Fruit fly (Drosophila melanogaster) whole organism, embryonic: ENCODE data around the gene CG4462.

ENCODE experiments used
- Ada2b ChIP-seq: fragments of 200-800 bp; sonication (Bioruptor generic); IDR thresholded peaks from 2 replicates; pipeline ENCODE4 v1.3.6; 2022; ENCODE audit warnings: missing biosample characterization, missing genetic modification characterization
- Adf1 ChIP-seq: fragments of 200-800 bp; sonication (Bioruptor generic); IDR thresholded peaks from 2 replicates; pipeline ENCODE4 v1.3.6; 2022; ENCODE audit warnings: missing biosample characterization, missing genetic modification characterization
- CG1024 ChIP-seq: fragments of 200-800 bp; sonication (Bioruptor generic); IDR thresholded peaks from 2 replicates; pipeline ENCODE4 v1.3.6; 2022; ENCODE audit warnings: missing biosample characterization, missing genetic modification characterization
- CG10267 ChIP-seq: fragments of 200-800 bp; sonication (Bioruptor generic); optimal IDR thresholded peaks from 2 replicates; lab custom pipeline; 2018; ENCODE audit warnings: missing biosample characterization, mild to moderate bottlenecking, missing genetic modification characterization, moderate library complexity
- CG11504 ChIP-seq: fragments of 200-800 bp; sonication (Bioruptor generic); optimal IDR thresholded peaks from 3 replicates; lab custom pipeline; 2019; ENCODE audit warnings: missing biosample characterization, mild to moderate bottlenecking, missing genetic modification characterization, moderate library complexity
- CG12942 ChIP-seq: fragments of 200-800 bp; sonication (Bioruptor generic); optimal IDR thresholded peaks from 3 replicates; lab custom pipeline; 2016; ENCODE audit warnings: missing biosample characterization, missing genetic modification characterization
- CG14050 ChIP-seq: fragments of 200-800 bp; sonication (Bioruptor generic); IDR thresholded peaks from 3 replicates; pipeline ENCODE4 v1.3.6; 2022; ENCODE audit warnings: missing biosample characterization, missing genetic modification characterization
- CG16813 ChIP-seq: fragments of 200-800 bp; sonication (Bioruptor generic); IDR thresholded peaks from 3 replicates; pipeline ENCODE4 v1.3.6; 2022; ENCODE audit warnings: missing biosample characterization, missing genetic modification characterization; ENCODE audit not compliant: partially characterized antibody
- CG3995 ChIP-seq: fragments of 200-800 bp; sonication (Bioruptor generic); optimal IDR thresholded peaks from 3 replicates; lab custom pipeline; 2016; ENCODE audit warnings: missing biosample characterization, missing genetic modification characterization
- CG4617 ChIP-seq: fragments of 200-800 bp; sonication (Bioruptor generic); optimal IDR thresholded peaks from 3 replicates; lab custom pipeline; 2016; ENCODE audit warnings: missing biosample characterization, missing genetic modification characterization, borderline replicate concordance
- CG4854 ChIP-seq: fragments of 200-800 bp; sonication (Bioruptor generic); optimal IDR thresholded peaks from 2 replicates; lab custom pipeline; 2016; ENCODE audit warnings: missing biosample characterization, missing genetic modification characterization, inconsistent platforms
- CG6689 ChIP-seq: fragments of 200-800 bp; sonication (Bioruptor generic); IDR thresholded peaks from 2 replicates; pipeline ENCODE4 v1.3.6; 2022; ENCODE audit warnings: missing biosample characterization, missing genetic modification characterization
- CG7745 ChIP-seq: fragments of 200-800 bp; sonication (Bioruptor generic); optimal IDR thresholded peaks from 2 replicates; lab custom pipeline; 2018; ENCODE audit warnings: missing biosample characterization, mild to moderate bottlenecking, missing genetic modification characterization, moderate library complexity
- CkIIα-i1 ChIP-seq: fragments of 200-800 bp; sonication (Bioruptor generic); IDR thresholded peaks from 2 replicates; pipeline ENCODE4 v1.3.6; 2022; ENCODE audit warnings: missing biosample characterization, missing genetic modification characterization
- Dad ChIP-seq: fragments of 200-800 bp; sonication (Bioruptor generic); optimal IDR thresholded peaks from 3 replicates; lab custom pipeline; 2016; ENCODE audit warnings: missing biosample characterization, missing genetic modification characterization
- Dbx ChIP-seq: fragments of 200-800 bp; sonication (Bioruptor generic); IDR thresholded peaks from 3 replicates; pipeline ENCODE4 v1.3.6; 2022; ENCODE audit warnings: missing biosample characterization, missing genetic modification characterization
- Dp ChIP-seq: fragments of 200-800 bp; sonication (Bioruptor generic); optimal IDR thresholded peaks from 2 replicates; lab custom pipeline; 2018; ENCODE audit warnings: missing biosample characterization, mild to moderate bottlenecking, missing genetic modification characterization, moderate library complexity
- Fer2 ChIP-seq: fragments of 200-800 bp; sonication (Bioruptor generic); optimal IDR thresholded peaks from 2 replicates; lab custom pipeline; 2018; ENCODE audit warnings: missing biosample characterization, mild to moderate bottlenecking, missing genetic modification characterization, moderate library complexity
- Hand ChIP-seq: fragments of 200-800 bp; sonication (Bioruptor generic); optimal IDR thresholded peaks from 2 replicates; lab custom pipeline; 2017; ENCODE audit warnings: mild to moderate bottlenecking, missing biosample characterization, missing genetic modification reagents, missing genetic modification characterization
- Hsf ChIP-seq: fragments of 200-800 bp; sonication (Bioruptor generic); optimal IDR thresholded peaks from 3 replicates; lab custom pipeline; 2016; ENCODE audit warnings: missing biosample characterization, missing genetic modification characterization
- MESR4 ChIP-seq: fragments of 200-800 bp; sonication (Bioruptor generic); optimal IDR thresholded peaks from 2 replicates; lab custom pipeline; 2018; ENCODE audit warnings: missing biosample characterization, mild to moderate bottlenecking, missing genetic modification characterization, moderate library complexity
- Mrtf ChIP-seq: fragments of 200-800 bp; sonication (Bioruptor generic); IDR thresholded peaks from 3 replicates; pipeline ENCODE4 v1.3.6; 2022; ENCODE audit warnings: missing biosample characterization, missing genetic modification characterization
- Oaz ChIP-seq: fragments of 200-800 bp; sonication (Bioruptor generic); IDR thresholded peaks from 2 replicates; pipeline ENCODE4 v1.3.6; 2022; ENCODE audit warnings: missing biosample characterization, missing genetic modification characterization
- Opbp ChIP-seq: fragments of 200-800 bp; sonication (Bioruptor generic); IDR thresholded peaks from 3 replicates; pipeline ENCODE4 v1.3.6; 2022; ENCODE audit warnings: missing biosample characterization, missing genetic modification characterization; ENCODE audit not compliant: partially characterized antibody
- ara ChIP-seq: fragments of 200-800 bp; sonication (Bioruptor generic); IDR thresholded peaks from 2 replicates; pipeline ENCODE4 v1.3.6; 2022; ENCODE audit warnings: missing biosample characterization, missing genetic modification characterization
- bbx ChIP-seq: fragments of 200-800 bp; sonication (Bioruptor generic); IDR thresholded peaks from 2 replicates; pipeline ENCODE4 v1.3.6; 2022; ENCODE audit warnings: missing biosample characterization, missing genetic modification characterization; ENCODE audit not compliant: partially characterized antibody
- cg ChIP-seq: fragments of 200-800 bp; sonication (Bioruptor generic); optimal IDR thresholded peaks from 3 replicates; lab custom pipeline; 2019; ENCODE audit warnings: missing biosample characterization, mild to moderate bottlenecking, missing genetic modification characterization, moderate library complexity
- corto ChIP-seq: fragments of 200-800 bp; sonication (Bioruptor generic); optimal IDR thresholded peaks from 2 replicates; lab custom pipeline; 2016; ENCODE audit warnings: missing biosample characterization, mild to moderate bottlenecking, missing genetic modification characterization, moderate library complexity
- ewg ChIP-seq: fragments of 200-800 bp; sonication (Bioruptor generic); optimal IDR thresholded peaks from 3 replicates; lab custom pipeline; 2017; ENCODE audit warnings: mild to moderate bottlenecking, missing biosample characterization, missing genetic modification reagents, missing genetic modification characterization
- exex ChIP-seq: fragments of 200-800 bp; sonication (Bioruptor generic); optimal IDR thresholded peaks from 4 replicates; lab custom pipeline; 2018; ENCODE audit warnings: missing biosample characterization, mild to moderate bottlenecking, missing genetic modification characterization, moderate library complexity
- gcm ChIP-seq: fragments of 200-800 bp; sonication (Bioruptor generic); optimal IDR thresholded peaks from 2 replicates; lab custom pipeline; 2019; ENCODE audit warnings: missing biosample characterization, mild to moderate bottlenecking, missing genetic modification characterization, moderate library complexity
- hb ChIP-seq: fragments of 200-800 bp; sonication (Bioruptor generic); IDR thresholded peaks from 3 replicates; pipeline ENCODE4 v1.3.6; 2022; ENCODE audit warnings: missing biosample characterization, missing genetic modification characterization; ENCODE audit not compliant: partially characterized antibody
- her ChIP-seq: fragments of 200-800 bp; sonication (Bioruptor generic); optimal IDR thresholded peaks from 2 replicates; lab custom pipeline; 2016; ENCODE audit warnings: missing biosample characterization, missing genetic modification characterization
- klu ChIP-seq: fragments of 200-800 bp; sonication (Bioruptor generic); IDR thresholded peaks from 2 replicates; pipeline ENCODE4 v1.3.6; 2022; ENCODE audit warnings: missing biosample characterization, missing genetic modification characterization
- nmo ChIP-seq: fragments of 200-800 bp; sonication (Bioruptor generic); optimal IDR thresholded peaks from 2 replicates; lab custom pipeline; 2018; ENCODE audit warnings: missing biosample characterization, mild to moderate bottlenecking, missing genetic modification characterization, moderate library complexity
- onecut ChIP-seq: fragments of 200-800 bp; sonication (Bioruptor generic); IDR thresholded peaks from 2 replicates; pipeline ENCODE4 v1.3.6; 2022; ENCODE audit warnings: missing biosample characterization, missing genetic modification characterization
- otp ChIP-seq: fragments of 200-800 bp; sonication (Bioruptor generic); IDR thresholded peaks from 3 replicates; pipeline ENCODE4, ENCODE4 v1.3.6; 2022; ENCODE audit warnings: missing biosample characterization, missing genetic modification characterization
- peb ChIP-seq: fragments of 200-800 bp; sonication (Bioruptor generic); IDR thresholded peaks from 2 replicates; pipeline ENCODE4 v1.3.6; 2022; ENCODE audit warnings: missing biosample characterization, missing genetic modification characterization
- phol ChIP-seq: fragments of 200-800 bp; sonication (Bioruptor generic); optimal IDR thresholded peaks from 3 replicates; lab custom pipeline; 2018; ENCODE audit warnings: missing biosample characterization, mild to moderate bottlenecking, missing genetic modification characterization, moderate library complexity
- psq ChIP-seq: fragments of 200-800 bp; sonication (Bioruptor generic); optimal IDR thresholded peaks from 2 replicates; lab custom pipeline; 2017; ENCODE audit warnings: missing biosample characterization, missing genetic modification characterization
- repo ChIP-seq: fragments of 200-800 bp; sonication (Bioruptor generic); optimal IDR thresholded peaks from 2 replicates; lab custom pipeline; 2016; ENCODE audit warnings: missing biosample characterization, missing genetic modification characterization
- schlank ChIP-seq: fragments of 200-800 bp; sonication (Bioruptor generic); optimal IDR thresholded peaks from 2 replicates; lab custom pipeline; 2018; ENCODE audit warnings: missing biosample characterization, mild to moderate bottlenecking, missing genetic modification characterization
- sens ChIP-seq: fragments of 200-800 bp; sonication (Bioruptor generic); peaks from one replicate; lab custom pipeline; 2016; ENCODE audit warnings: missing biosample characterization, missing genetic modification characterization
- shn ChIP-seq: fragments of 200-800 bp; sonication (Bioruptor generic); optimal IDR thresholded peaks from 3 replicates; lab custom pipeline; 2016; ENCODE audit warnings: missing biosample characterization, missing genetic modification characterization
- slou ChIP-seq: fragments of 200-800 bp; sonication (Bioruptor generic); optimal IDR thresholded peaks from 3 replicates; lab custom pipeline; 2016; ENCODE audit warnings: missing biosample characterization, missing genetic modification characterization
- sna ChIP-seq: fragments of 200-800 bp; sonication (Bioruptor generic); IDR thresholded peaks from 2 replicates; pipeline ENCODE4 v1.3.6; 2022; ENCODE audit warnings: missing biosample characterization, missing genetic modification characterization; ENCODE audit not compliant: partially characterized antibody
- sqz ChIP-seq: fragments of 200-800 bp; sonication (Bioruptor generic); optimal IDR thresholded peaks from 3 replicates; lab custom pipeline; 2018; ENCODE audit warnings: missing biosample characterization, mild to moderate bottlenecking, missing genetic modification characterization
- tio ChIP-seq: fragments of 200-800 bp; sonication (Bioruptor generic); optimal IDR thresholded peaks from 2 replicates; lab custom pipeline; 2017; ENCODE audit warnings: missing biosample characterization, missing genetic modification characterization, inconsistent platforms
- vvl ChIP-seq: fragments of 200-800 bp; sonication (Bioruptor generic); IDR thresholded peaks from 2 replicates; pipeline ENCODE4 v1.3.6; 2022; ENCODE audit warnings: missing biosample characterization, missing genetic modification characterization
- wor ChIP-seq: fragments of 200-800 bp; sonication (Bioruptor generic); IDR thresholded peaks from 2 replicates; pipeline ENCODE4 v1.3.6; 2022; ENCODE audit warnings: missing biosample characterization, missing genetic modification characterization
- zen2 ChIP-seq: fragments of 200-800 bp; sonication (Bioruptor generic); IDR thresholded peaks from 3 replicates; pipeline ENCODE4 v1.3.6; 2022; ENCODE audit warnings: missing biosample characterization, missing genetic modification characterization; ENCODE audit not compliant: partially characterized antibody

CG4462 gene

DNA sequence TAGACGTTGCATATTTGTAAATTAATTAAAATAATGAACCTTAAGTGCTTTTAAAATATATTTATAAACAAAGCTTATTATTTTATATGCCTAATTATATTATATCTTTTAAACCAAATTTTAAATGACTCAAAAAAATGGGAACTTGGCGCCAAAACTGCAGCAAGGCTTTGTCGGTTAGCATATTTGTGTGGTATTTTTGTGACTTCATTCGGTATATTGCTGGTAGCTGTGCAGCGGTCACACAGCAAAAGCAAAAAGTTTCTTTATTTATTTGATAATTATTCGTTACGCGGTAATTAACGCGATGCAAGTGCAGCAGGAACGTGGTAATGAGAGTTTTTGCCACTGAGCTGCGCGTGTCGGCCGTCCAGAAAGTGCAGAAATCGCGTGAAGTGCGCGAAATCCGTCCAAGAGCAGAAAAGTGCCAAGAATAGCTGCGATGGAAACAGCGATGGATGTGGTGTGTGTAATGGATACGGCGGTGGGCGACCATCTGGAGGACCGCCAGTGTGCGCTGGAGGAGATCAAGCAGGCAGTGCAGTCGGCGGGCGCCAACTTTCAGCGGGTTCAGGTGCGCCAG is 45.6 kb downstream of the CG4462 start, which contains the start of gene Ask1 (continued):
- TF ChIP-seq slou (GFP tag; lab: Kevin White, UChicago) (no peak), Hand (GFP tag; lab: Kevin White, UChicago) (no peak), CkIIα-i1 (GFP tag; lab: Robert Waterston, UW) (no peak), cg (GFP tag; lab: Kevin White, UChicago) (no peak), ara (no peak), peb (GFP tag; lab: Robert Waterston, UW) (no peak), wor (GFP tag; lab: Robert Waterston, UW) (no peak), Adf1 (GFP tag; lab: Robert Waterston, UW) (no peak), exex (peak; percentile 16), sna (GFP tag; lab: Robert Waterston, UW) (no peak), CG10267 (tag; lab: Kevin White, UChicago) (peak; percentile 20), CG11504 (tag; lab: Kevin White, UChicago) (no peak), Hsf (GFP tag; lab: Kevin White, UChicago) (no peak), sqz (no peak), zen2 (GFP tag; lab: Robert Waterston, UW) (no peak), CG16813 (GFP tag; lab: Robert Waterston, UW) (peak; percentile 22; the same call in 1 of the 3 replicates), onecut (GFP tag; lab: Robert Waterston, UW) (no peak), vvl (no peak), schlank (tag; lab: Kevin White, UChicago) (no peak), CG7745 (tag; lab: Kevin White, UChicago) (peak; percentile 3), bbx (GFP tag; lab: Robert Waterston, UW) (0 out of 2 replicates have a peak, but pooled peaks have one; percentile 32), CG3995 (GFP tag; lab: Kevin White, UChicago) (no peak), Ada2b (no peak), Dad (GFP tag; lab: Kevin White, UChicago) (no peak), CG12942 (GFP tag; lab: Kevin White, UChicago) (no peak), repo (no peak), psq (no peak), CG4854 (GFP tag; lab: Kevin White, UChicago) (peak; percentile 15), tio (GFP tag; lab: Kevin White, UChicago) (no peak), CG6689 (GFP tag; lab: Robert Waterston, UW) (no peak), corto (GFP tag; lab: Kevin White, UChicago) (no peak), sens (GFP tag; lab: Kevin White, UChicago) (peak; percentile 4), Fer2 (tag; lab: Kevin White, UChicago) (no peak), gcm (GFP tag; lab: Kevin White, UChicago) (no peak), klu (no peak), Mrtf (GFP tag; lab: Robert Waterston, UW) (no peak), nmo (GFP tag; lab: Kevin White, UChicago) (no peak), CG14050 (no peak), ewg (no peak), MESR4 (GFP tag; lab: Kevin White, UChicago) (peak; percentile 86), Opbp (GFP tag; lab: Robert Waterston, UW) (no peak), CG4617 (GFP tag; lab: Kevin White, UChicago) (peak; percentile 81), hb (GFP tag; lab: Robert Waterston, UW) (no peak), CG1024 (GFP tag; lab: Robert Waterston, UW) (no peak), phol (tag; lab: Kevin White, UChicago) (peak; percentile 31), Dbx (GFP tag; lab: Robert Waterston, UW) (no peak), her (GFP tag; lab: Kevin White, UChicago) (no peak), Dp (GFP tag; lab: Kevin White, UChicago) (peak; percentile 85), shn (GFP tag; lab: Kevin White, UChicago) (no peak), otp (GFP tag; lab: Robert Waterston, UW) (peak; percentile 19; the same call in 1 of the 3 replicates), Oaz (no peak)
